Fruit fly (Drosophila melanogaster): ENCODE measurements around the gene CG6834.

dm6 chr3R:11657786-11658193 is 30.1 kb downstream of the CG6834 start:
- TF ChIP-seq CG8478 (optimal IDR thresholded peaks at IDR 0.05), result no peak
- TF ChIP-seq pan (optimal IDR thresholded peaks at IDR 0.05), result no peak
